Worm (Caenorhabditis elegans) whole organism, late embryonic: Measurements from ENCODE around the gene T10H9.8.

Experiments
- C08G9.2 ChIP-seq: sonication (generic microtip); optimal IDR thresholded peaks from 2 replicates; lab custom pipeline; 2016; ENCODE audit warnings: mild to moderate bottlenecking, missing genetic modification characterization, moderate library complexity, missing compliant biosample characterization
- C38D4.7 ChIP-seq: fragments of 200-800 bp; sonication (Bioruptor generic); optimal IDR thresholded peaks from 2 replicates; lab custom pipeline; 2018; ENCODE audit warnings: mild to moderate bottlenecking, missing genetic modification characterization, moderate library complexity, missing compliant biosample characterization
- F13H6.1 ChIP-seq: sonication (generic microtip); optimal IDR thresholded peaks from 2 replicates; lab custom pipeline; 2016; ENCODE audit warnings: missing genetic modification characterization, missing compliant biosample characterization
- K02D7.2 ChIP-seq: sonication (generic microtip); optimal IDR thresholded peaks from 2 replicates; lab custom pipeline; 2017; ENCODE audit warnings: mild to moderate bottlenecking, missing genetic modification characterization, missing compliant biosample characterization
- K09A11.1 ChIP-seq: sonication (generic microtip); optimal IDR thresholded peaks from 2 replicates; lab custom pipeline; 2017; ENCODE audit warnings: antibody characterized with exemption, mild to moderate bottlenecking, missing genetic modification characterization, missing compliant biosample characterization; ENCODE audit not compliant: insufficient read depth
- Y22D7AL.16 ChIP-seq: sonication (generic microtip); optimal IDR thresholded peaks from 2 replicates; lab custom pipeline; 2016; ENCODE audit warnings: missing genetic modification characterization, missing compliant biosample characterization
- ahr-1 ChIP-seq: sonication (generic microtip); optimal IDR thresholded peaks from 2 replicates; lab custom pipeline; 2016; ENCODE audit warnings: missing genetic modification characterization, missing compliant biosample characterization
- ama-1 ChIP-seq: fragments of 150-350 bp; optimal IDR thresholded peaks from 2 replicates; lab custom pipeline; 2014
- ceh-14 ChIP-seq: sonication (generic microtip); optimal IDR thresholded peaks from 2 replicates; lab custom pipeline; 2016; ENCODE audit warnings: missing genotype, missing genetic modification characterization, missing compliant biosample characterization
- ceh-18 ChIP-seq: sonication (generic microtip); optimal IDR thresholded peaks from 2 replicates; lab custom pipeline; 2016; ENCODE audit warnings: missing genetic modification characterization, missing compliant biosample characterization
- ceh-2 ChIP-seq: sonication (generic microtip); optimal IDR thresholded peaks from 2 replicates; lab custom pipeline; 2016; ENCODE audit warnings: missing genotype, missing genetic modification characterization, missing compliant biosample characterization
- ceh-31 ChIP-seq: sonication (generic microtip); optimal IDR thresholded peaks from 2 replicates; lab custom pipeline; 2016; ENCODE audit warnings: missing genetic modification characterization, missing compliant biosample characterization
- ceh-34 ChIP-seq: sonication (generic microtip); optimal IDR thresholded peaks from 2 replicates; lab custom pipeline; 2016; ENCODE audit warnings: mild to moderate bottlenecking, missing genetic modification characterization, missing compliant biosample characterization
- ceh-9 ChIP-seq: sonication (generic microtip); optimal IDR thresholded peaks from 2 replicates; lab custom pipeline; 2016; ENCODE audit warnings: mild to moderate bottlenecking, missing genetic modification characterization, inconsistent platforms, missing compliant biosample characterization
- dmd-4 ChIP-seq: sonication (generic microtip); optimal IDR thresholded peaks from 2 replicates; lab custom pipeline; 2016; ENCODE audit warnings: borderline replicate concordance, missing genetic modification characterization, missing compliant biosample characterization
- dve-1 ChIP-seq: sonication (generic microtip); optimal IDR thresholded peaks from 2 replicates; lab custom pipeline; 2017; ENCODE audit warnings: antibody characterized with exemption, mild to moderate bottlenecking, missing genetic modification characterization, missing compliant biosample characterization
- elt-2 ChIP-seq: sonication (generic microtip); optimal IDR thresholded peaks from 2 replicates; lab custom pipeline; 2016; ENCODE audit warnings: missing genetic modification reagents, missing genetic modification characterization, missing compliant biosample characterization
- elt-4 ChIP-seq: sonication (generic microtip); optimal IDR thresholded peaks from 2 replicates; lab custom pipeline; 2016; ENCODE audit warnings: missing genetic modification characterization, missing compliant biosample characterization
- eyg-1 ChIP-seq: sonication (generic microtip); optimal IDR thresholded peaks from 2 replicates; lab custom pipeline; 2016; ENCODE audit warnings: missing genotype, missing genetic modification characterization, missing compliant biosample characterization
- fkh-6 ChIP-seq: sonication (generic microtip); optimal IDR thresholded peaks from 2 replicates; lab custom pipeline; 2016; ENCODE audit warnings: missing genetic modification characterization, missing compliant biosample characterization
- gmeb-2 ChIP-seq: sonication (generic microtip); optimal IDR thresholded peaks from 2 replicates; lab custom pipeline; 2016; ENCODE audit warnings: missing genetic modification characterization, inconsistent platforms, missing compliant biosample characterization
- lin-11 ChIP-seq: fragments of 200-800 bp; sonication (Bioruptor generic); optimal IDR thresholded peaks from 2 replicates; lab custom pipeline; 2018; ENCODE audit warnings: mild to moderate bottlenecking, missing genetic modification characterization, missing compliant biosample characterization
- madf-2 ChIP-seq: sonication (generic microtip); optimal IDR thresholded peaks from 2 replicates; lab custom pipeline; 2017; ENCODE audit warnings: missing genetic modification characterization, missing compliant biosample characterization
- mec-3 ChIP-seq: sonication (generic microtip); optimal IDR thresholded peaks from 2 replicates; lab custom pipeline; 2016; ENCODE audit warnings: borderline replicate concordance, missing genetic modification characterization, missing compliant biosample characterization
- nfya-1 ChIP-seq: sonication (generic microtip); optimal IDR thresholded peaks from 2 replicates; lab custom pipeline; 2017; ENCODE audit warnings: missing genetic modification characterization, mild to moderate bottlenecking, missing compliant biosample characterization, antibody characterized with exemption, moderate library complexity
- nhr-11 ChIP-seq: fragments of 150-350 bp; optimal IDR thresholded peaks from 2 replicates; lab custom pipeline; 2014; ENCODE audit warnings: missing biosample characterization, missing genetic modification characterization
- nhr-232 ChIP-seq: sonication (generic microtip); optimal IDR thresholded peaks from 2 replicates; lab custom pipeline; 2016; ENCODE audit warnings: missing genetic modification characterization, missing compliant biosample characterization
- odd-2 ChIP-seq: sonication (generic microtip); optimal IDR thresholded peaks from 2 replicates; lab custom pipeline; 2017; ENCODE audit warnings: antibody characterized with exemption, mild to moderate bottlenecking, missing genetic modification characterization, missing compliant biosample characterization
- pax-1 ChIP-seq: fragments of 150-350 bp; optimal IDR thresholded peaks from 2 replicates; lab custom pipeline; 2014; ENCODE audit warnings: missing biosample characterization, missing genetic modification characterization
- pha-2 ChIP-seq: sonication (generic microtip); optimal IDR thresholded peaks from 2 replicates; lab custom pipeline; 2017; ENCODE audit warnings: mild to moderate bottlenecking, missing genetic modification characterization, missing compliant biosample characterization
- pha-4 ChIP-seq: fragments of 150-350 bp; optimal IDR thresholded peaks from 2 replicates; lab custom pipeline; 2018; ENCODE audit warnings: missing biosample characterization, missing genetic modification reagents, missing genetic modification characterization
- pqm-1 ChIP-seq: sonication (generic microtip); optimal IDR thresholded peaks from 2 replicates; lab custom pipeline; 2016; ENCODE audit warnings: missing genetic modification characterization, missing compliant biosample characterization
- ref-2 ChIP-seq: sonication (generic microtip); optimal IDR thresholded peaks from 2 replicates; lab custom pipeline; 2016; ENCODE audit warnings: missing genetic modification characterization, missing compliant biosample characterization
- rnt-1 ChIP-seq: sonication (generic microtip); optimal IDR thresholded peaks from 2 replicates; lab custom pipeline; 2016; ENCODE audit warnings: missing genetic modification characterization, missing compliant biosample characterization
- sox-2 ChIP-seq: fragments of 200-800 bp; sonication (Bioruptor generic); IDR thresholded peaks from 2 replicates; pipeline ENCODE4 v1.3.6; 2022; ENCODE audit warnings: missing genetic modification reagents, missing genetic modification characterization, missing compliant biosample characterization
- syd-9 ChIP-seq: sonication (generic microtip); optimal IDR thresholded peaks from 2 replicates; lab custom pipeline; 2016; ENCODE audit warnings: mild to moderate bottlenecking, missing genetic modification characterization, moderate library complexity, missing compliant biosample characterization
- tbx-2 ChIP-seq: sonication (generic microtip); optimal IDR thresholded peaks from 2 replicates; lab custom pipeline; 2016; ENCODE audit warnings: missing genetic modification characterization, missing compliant biosample characterization
- tbx-7 ChIP-seq: sonication (generic microtip); optimal IDR thresholded peaks from 2 replicates; lab custom pipeline; 2016; ENCODE audit warnings: missing genotype, missing genetic modification characterization, missing compliant biosample characterization
- ttx-3 ChIP-seq: sonication (generic microtip); optimal IDR thresholded peaks from 2 replicates; lab custom pipeline; 2016; ENCODE audit warnings: missing genetic modification reagents, missing genetic modification characterization, missing compliant biosample characterization
- zip-5 ChIP-seq: sonication (generic microtip); optimal IDR thresholded peaks from 2 replicates; lab custom pipeline; 2016; ENCODE audit warnings: missing genetic modification characterization, missing compliant biosample characterization
- ztf-16 ChIP-seq: sonication (generic microtip); optimal IDR thresholded peaks from 2 replicates; lab custom pipeline; 2017; ENCODE audit warnings: missing genetic modification characterization, missing compliant biosample characterization

The T10H9.8 gene

ce11 chrV:6611058-6611457, 41.1 kb upstream of the T10H9.8 start, which contains the start of gene gon-14:
gon-14 (minus strand) TSS chrV:6611158.
- TF ChIP-seq tbx-7 (tag; lab: Kevin White, UChicago) (no peak), madf-2 (tag; lab: Kevin White, UChicago) (no peak), rnt-1 (tag; lab: Kevin White, UChicago) (no peak), pha-4 (tag; lab: Kevin White, UChicago) (no peak), elt-4 (tag; lab: Kevin White, UChicago) (no peak), ceh-18 (no peak), ceh-9 (tag; lab: Kevin White, UChicago) (no peak), K09A11.1 (tag; lab: Kevin White, UChicago) (no peak), dve-1 (no peak), ama-1 (lab: Kevin White, UChicago) (no peak), K02D7.2 (no peak), mec-3 (no peak)

- TF ChIP-seq nhr-232 (tag; lab: Kevin White, UChicago) (no peak), F13H6.1 (tag; lab: Kevin White, UChicago) (no peak), eyg-1 (tag; lab: Kevin White, UChicago) (no peak), fkh-6 (tag; lab: Kevin White, UChicago) (no peak), ref-2 (no peak)
Measured at ce11 chrV:6611504-6611903, 40.6 kb upstream of the T10H9.8 start.

ce11 chrV:6614152-6614734, 37.9 kb upstream of the T10H9.8 start, which contains the start of gene cpr-4:
cpr-4 (plus strand) TSS chrV:6614674.
- TF ChIP-seq ceh-2 (tag; lab: Kevin White, UChicago) (no peak), elt-2 (tag; lab: Kevin White, UChicago) (peak; percentile 91), pqm-1 (peak; percentile 63)

ce11 chrV:6614968-6615367, 37.2 kb upstream of the T10H9.8 start:
- peak; percentile 19 for TF ChIP-seq elt-4 (tag; lab: Kevin White, UChicago)
- no peak for TF ChIP-seq ceh-14 (tag; lab: Kevin White, UChicago)
- TF ChIP-seq, all 69 proteins: peak for 1

ce11 chrV:6616294-6616693, 35.9 kb upstream of the T10H9.8 start:
- TF ChIP-seq dve-1 (no peak), ceh-34 (tag; lab: Kevin White, UChicago) (no peak), dmd-4 (no peak), ceh-2 (tag; lab: Kevin White, UChicago) (no peak), odd-2 (tag; lab: Kevin White, UChicago) (no peak), ttx-3 (no peak), pax-1 (tag; lab: Kevin White, UChicago) (no peak), Y22D7AL.16 (no peak), tbx-2 (tag; lab: Kevin White, UChicago) (no peak), C08G9.2 (tag; lab: Kevin White, UChicago) (no peak), gmeb-2 (tag; lab: Kevin White, UChicago) (no peak), ztf-16 (tag; lab: Kevin White, UChicago) (no peak), zip-5 (tag; lab: Kevin White, UChicago) (no peak), lin-11 (tag; lab: Kevin White, UChicago) (no peak), nhr-11 (tag; lab: Kevin White, UChicago) (no peak)
- TF ChIP-seq, all 69 proteins: peak for 0

- TF ChIP-seq tbx-7 (tag; lab: Kevin White, UChicago) (no peak), pax-1 (tag; lab: Kevin White, UChicago) (no peak), ceh-14 (tag; lab: Kevin White, UChicago) (no peak), K09A11.1 (tag; lab: Kevin White, UChicago) (no peak), dmd-4 (no peak), sox-2 (GFP tag; lab: Robert Waterston, UW) (no peak), mec-3 (no peak), nfya-1 (tag; lab: Kevin White, UChicago) (no peak), elt-4 (tag; lab: Kevin White, UChicago) (no peak), C38D4.7 (GFP tag; lab: Kevin White, UChicago) (no peak), syd-9 (tag; lab: Kevin White, UChicago) (no peak), ceh-31 (no peak), ahr-1 (no peak), madf-2 (tag; lab: Kevin White, UChicago) (no peak), pha-2 (tag; lab: Kevin White, UChicago) (no peak), elt-2 (tag; lab: Kevin White, UChicago) (no peak), lin-11 (tag; lab: Kevin White, UChicago) (no peak), ceh-34 (tag; lab: Kevin White, UChicago) (no peak)
- TF ChIP-seq, all 69 proteins: peak for 0
Measured at ce11 chrV:6620809-6621208, 31.3 kb upstream of the T10H9.8 start.
